Worm (Caenorhabditis elegans) whole organism, L4/young adult: ENCODE data around the gene gcn-2.

ENCODE experiments used
- W03F9.2 ChIP-seq: fragments of 150-350 bp; optimal IDR thresholded peaks from 2 replicates; lab custom pipeline; 2014; ENCODE audit warnings: missing biosample characterization, missing genetic modification characterization
- him-1 ChIP-seq: sonication (generic microtip); optimal IDR thresholded peaks from 2 replicates; lab custom pipeline; 2016; ENCODE audit warnings: missing genotype, missing genetic modification reagents, missing genetic modification characterization, missing compliant biosample characterization

DNA sequence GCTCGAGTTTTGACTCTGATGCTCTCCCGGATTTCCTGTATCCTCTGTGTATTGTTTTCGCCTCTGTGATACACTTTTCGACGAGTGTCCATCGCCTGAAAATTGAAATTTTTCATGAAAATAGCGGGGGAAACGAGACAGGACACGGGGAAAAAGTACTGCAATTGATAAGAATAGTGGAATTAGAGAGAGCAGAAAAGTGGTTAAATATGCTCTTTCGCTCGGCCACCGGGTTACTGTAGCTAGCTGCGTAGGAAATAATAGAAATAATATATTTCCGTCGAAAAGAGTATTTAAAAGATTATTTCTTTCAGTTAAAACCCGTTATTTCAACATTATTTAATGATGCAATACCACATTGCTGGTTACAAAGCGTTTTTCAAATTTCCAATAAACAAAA, 32.7 kb downstream of the gcn-2 start, which contains the start of gene rict-1:
- TF ChIP-seq W03F9.2, result no peak
- no peak for TF ChIP-seq him-1
